Fruit fly (Drosophila melanogaster): ENCODE measurements around the gene Dhrs4.

Gene Dhrs4

DNA sequence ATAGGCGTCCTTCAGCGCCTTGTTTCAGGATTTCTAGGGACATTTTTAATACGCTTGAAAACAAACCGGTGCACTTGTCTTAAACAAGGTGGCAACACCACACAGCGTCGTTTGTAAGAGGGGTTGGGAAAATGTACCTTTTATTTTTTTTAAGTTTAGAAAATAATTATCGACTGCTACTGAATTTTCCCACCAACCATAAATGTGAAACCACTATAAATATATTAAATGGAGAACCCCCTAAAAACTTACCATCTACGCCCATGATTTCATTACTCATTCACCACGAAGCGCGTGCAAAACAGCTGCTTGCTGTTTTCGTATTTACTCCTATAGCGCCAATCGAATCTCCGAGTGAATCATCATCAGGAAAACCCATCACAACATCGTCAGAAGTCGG, 2.1 kb downstream of the Dhrs4 start, which contains the start of the genes Tcs5 and CHMP2B (continued):
- peak; percentile 100 for TF ChIP-seq esg (GFP tag; conservative IDR thresholded peaks at IDR 0.05)
- peak; percentile 100 for TF ChIP-seq pho (GFP tag; optimal IDR thresholded peaks at IDR 0.05)
- TF ChIP-seq maf-S (GFP tag; optimal IDR thresholded peaks at IDR 0.05), result peak; percentile 100
- TF ChIP-seq CG12769 (tag; optimal IDR thresholded peaks at IDR 0.05), result peak; percentile 100
- peak in 1 of 3 experiments; percentile 100 for TF ChIP-seq lola (GFP tag; optimal IDR thresholded peaks at IDR 0.05)
- peak; percentile 99 for TF ChIP-seq pb (GFP tag; optimal IDR thresholded peaks at IDR 0.05)
- TF ChIP-seq schlank (tag; optimal IDR thresholded peaks at IDR 0.05), result peak; percentile 99
- TF ChIP-seq CG18619 (GFP tag; optimal IDR thresholded peaks at IDR 0.05), result peak; percentile 100
- TF ChIP-seq CG1792 (GFP tag; optimal IDR thresholded peaks at IDR 0.05), result peak; percentile 98
- TF ChIP-seq Mes4 (GFP tag; optimal IDR thresholded peaks at IDR 0.05), result peak; percentile 99
- peak; percentile 99 for TF ChIP-seq ewg (GFP tag; optimal IDR thresholded peaks at IDR 0.05)
- TF ChIP-seq Fer2 (tag; optimal IDR thresholded peaks at IDR 0.05), result peak; percentile 99
- peak; percentile 44 for TF ChIP-seq gfzf (GFP tag; optimal IDR thresholded peaks at IDR 0.05)
- peak; percentile 99 for TF ChIP-seq CG17829 (tag; optimal IDR thresholded peaks at IDR 0.05)
- TF ChIP-seq CG14441 (GFP tag; IDR thresholded peaks at IDR 0.05), result peak; percentile 100
- TF ChIP-seq da (GFP tag; optimal IDR thresholded peaks at IDR 0.05), result peak; percentile 99
- TF ChIP-seq knrl (GFP tag; IDR thresholded peaks at IDR 0.05; ENCODE audit: partially characterized antibody), result peak; percentile 54
- peak; percentile 100 for TF ChIP-seq CG1233 (GFP tag; optimal IDR thresholded peaks at IDR 0.05)
- TF ChIP-seq CG6272 (GFP tag; IDR thresholded peaks at IDR 0.05), result peak; percentile 100
- TF ChIP-seq sens-2 (GFP tag; IDR thresholded peaks at IDR 0.05), result peak; percentile 100
- TF ChIP-seq CG12659 (GFP tag; optimal IDR thresholded peaks at IDR 0.05), result peak; percentile 100
- TF ChIP-seq NC2β (GFP tag; optimal IDR thresholded peaks at IDR 0.05), result peak; percentile 99
- TF ChIP-seq Jarid2 (GFP tag; optimal IDR thresholded peaks at IDR 0.05), result peak; percentile 94
- peak; percentile 99 for TF ChIP-seq emc (GFP tag; optimal IDR thresholded peaks at IDR 0.05)
- peak; percentile 100 for TF ChIP-seq ase (GFP tag; IDR thresholded peaks at IDR 0.05)
- peak; percentile 100 for TF ChIP-seq CG17359 (tag; optimal IDR thresholded peaks at IDR 0.05)
- peak; percentile 99 for TF ChIP-seq CG3838 (GFP tag; optimal IDR thresholded peaks at IDR 0.05)
- peak; percentile 100 for TF ChIP-seq seq (GFP tag; IDR thresholded peaks at IDR 0.05)
- TF ChIP-seq Poxn (GFP tag; IDR thresholded peaks at IDR 0.05), result peak; percentile 100
- TF ChIP-seq cad (GFP tag; optimal IDR thresholded peaks at IDR 0.05), result no peak
- peak; percentile 100 for TF ChIP-seq Ssrp (tag; optimal IDR thresholded peaks at IDR 0.05)
- TF ChIP-seq CG10274 (GFP tag; optimal IDR thresholded peaks at IDR 0.05), result peak; percentile 96
- peak; percentile 100 for TF ChIP-seq CG4617 (GFP tag; optimal IDR thresholded peaks at IDR 0.05; ENCODE audit: borderline replicate concordance)
- TF ChIP-seq klu (GFP tag; IDR thresholded peaks at IDR 0.05), result peak; percentile 100
- TF ChIP-seq Med (GFP tag), result peak; percentile 100
- peak; percentile 100 for TF ChIP-seq CG10209 (GFP tag; optimal IDR thresholded peaks at IDR 0.05)
- TF ChIP-seq zf30C (GFP tag; optimal IDR thresholded peaks at IDR 0.05), result no peak
- TF ChIP-seq disco-r (GFP tag; optimal IDR thresholded peaks at IDR 0.05), result peak; percentile 99
- peak; percentile 100 for TF ChIP-seq ara (GFP tag; IDR thresholded peaks at IDR 0.05)
- peak; percentile 100 for TF ChIP-seq CG33213 (GFP tag; optimal IDR thresholded peaks at IDR 0.05)
- TF ChIP-seq CG6683 (GFP tag; optimal IDR thresholded peaks at IDR 0.05), result peak; percentile 97
- TF ChIP-seq pum (GFP tag; optimal IDR thresholded peaks at IDR 0.05), result peak; percentile 100
- TF ChIP-seq pros (GFP tag; optimal IDR thresholded peaks at IDR 0.05), result peak; percentile 80
- TF ChIP-seq Pdp1 (GFP tag; optimal IDR thresholded peaks at IDR 0.05), result peak; percentile 99 to 100
- TF ChIP-seq CG17568 (GFP tag; optimal IDR thresholded peaks at IDR 0.05), result no peak
- TF ChIP-seq CG12236 (GFP tag; optimal IDR thresholded peaks at IDR 0.05), result peak; percentile 99
- peak; percentile 98 for TF ChIP-seq Sox100B (GFP tag; optimal IDR thresholded peaks at IDR 0.05)
- peak; percentile 100 for TF ChIP-seq az2 (GFP tag; optimal IDR thresholded peaks at IDR 0.05)
- TF ChIP-seq CG17912 (GFP tag; optimal IDR thresholded peaks at IDR 0.05), result peak; percentile 99
- peak; percentile 99 for TF ChIP-seq crc (GFP tag; optimal IDR thresholded peaks at IDR 0.05)
